Worm (Caenorhabditis elegans) whole organism, L4 larva: ENCODE data around the gene ZK418.2.

Source experiments
- D1046.2 ChIP-seq: fragments of 200-800 bp; sonication (Bioruptor generic); IDR thresholded peaks from 2 replicates; pipeline ENCODE4 v1.3.6; 2022; ENCODE audit warnings: missing genetic modification characterization, missing compliant biosample characterization
- F49E8.2 ChIP-seq: sonication (generic microtip); optimal IDR thresholded peaks from 2 replicates; lab custom pipeline; 2016; ENCODE audit warnings: missing compliant biosample characterization, mild to moderate bottlenecking, missing genetic modification characterization, borderline replicate concordance
- T20F7.1 ChIP-seq: fragments of 200-800 bp; sonication (Bioruptor generic); optimal IDR thresholded peaks from 2 replicates; lab custom pipeline; 2018; ENCODE audit warnings: mild to moderate bottlenecking, missing genetic modification characterization, missing compliant biosample characterization
- Y105C5A.15 ChIP-seq: fragments of 200-800 bp; sonication (Bioruptor generic); IDR thresholded peaks from 2 replicates; pipeline ENCODE4 v1.3.6; 2022; ENCODE audit warnings: missing genetic modification characterization, missing compliant biosample characterization
- ZK337.2 ChIP-seq: fragments of 200-800 bp; sonication (Bioruptor generic); IDR thresholded peaks from 2 replicates; pipeline ENCODE4 v1.3.6; 2022; ENCODE audit warnings: missing genetic modification reagents, missing genetic modification characterization, missing compliant biosample characterization
- aha-1 ChIP-seq: fragments of 150-350 bp; peaks from one replicate; lab custom pipeline; 2014; ENCODE audit warnings: missing biosample characterization, missing genetic modification characterization
- aly-2 ChIP-seq: sonication (generic microtip); optimal IDR thresholded peaks from 2 replicates; lab custom pipeline; 2018; ENCODE audit warnings: missing biosample characterization, missing genetic modification characterization
- ceh-28 ChIP-seq: fragments of 150-350 bp; optimal IDR thresholded peaks from 2 replicates; lab custom pipeline; 2014; ENCODE audit warnings: missing biosample characterization, missing genetic modification reagents, missing genetic modification characterization
- daf-16 ChIP-seq, 3 experiments: sonication (generic microtip); optimal IDR thresholded peaks; 2 replicates each; lab custom pipeline; 2016 to 2017; ENCODE audit warnings: missing genetic modification characterization in 3 of 3, missing genetic modification reagents in 3 of 3, mild to moderate bottlenecking in 2 of 3, missing compliant biosample characterization in 2 of 3, missing biosample characterization in 1 of 3, moderate library complexity in 1 of 3
- daf-19 ChIP-seq: fragments of 200-800 bp; sonication (Bioruptor generic); conservative IDR thresholded peaks from 2 replicates; pipeline ENCODE4 v1.3.6; 2022; ENCODE audit warnings: missing genetic modification characterization, missing compliant biosample characterization
- dmd-9 ChIP-seq: fragments of 200-800 bp; sonication (Bioruptor generic); IDR thresholded peaks from 2 replicates; pipeline ENCODE4 v1.3.6; 2022; ENCODE audit warnings: missing genetic modification reagents, missing genetic modification characterization, missing compliant biosample characterization
- dpl-1 ChIP-seq: fragments of 150-350 bp; optimal IDR thresholded peaks from 2 replicates; lab custom pipeline; 2014; ENCODE audit warnings: missing biosample characterization, missing genetic modification reagents, missing genetic modification characterization
- dve-1 ChIP-seq: sonication (generic microtip); optimal IDR thresholded peaks from 2 replicates; lab custom pipeline; 2017; ENCODE audit warnings: antibody characterized with exemption, mild to moderate bottlenecking, missing genetic modification characterization, missing compliant biosample characterization; ENCODE audit not compliant: insufficient read depth
- hif-1 ChIP-seq, 2 experiments: sonication (generic microtip); optimal IDR thresholded peaks; 2 replicates each; lab custom pipeline; 2016 to 2017; ENCODE audit warnings: missing compliant biosample characterization in 2 of 2, missing genetic modification characterization in 2 of 2, missing genetic modification reagents in 2 of 2, missing genotype in 2 of 2, mild to moderate bottlenecking in 1 of 2
- hlh-30 ChIP-seq: sonication (generic microtip); optimal IDR thresholded peaks from 2 replicates; lab custom pipeline; 2017; ENCODE audit warnings: antibody characterized with exemption, mild to moderate bottlenecking, missing genetic modification characterization, missing compliant biosample characterization; ENCODE audit not compliant: insufficient read depth
- lin-13 ChIP-seq: fragments of 150-350 bp; optimal IDR thresholded peaks from 2 replicates; lab custom pipeline; 2014; ENCODE audit warnings: missing biosample characterization, missing genetic modification reagents, missing genetic modification characterization
- lin-15B ChIP-seq: fragments of 150-350 bp; sonication (generic microtip); optimal IDR thresholded peaks from 3 replicates; lab custom pipeline; 2014; ENCODE audit warnings: missing biosample characterization, missing genetic modification characterization
- lin-38 ChIP-seq: fragments of 200-800 bp; sonication (Bioruptor generic); IDR thresholded peaks from 2 replicates; pipeline ENCODE4 v1.3.6; 2022; ENCODE audit warnings: missing genetic modification reagents, missing genetic modification characterization, missing compliant biosample characterization
- lsy-2 ChIP-seq, 2 experiments: fragments of 150-350 bp in 1 of 2; sonication (generic microtip) in 1 of 2; optimal IDR thresholded peaks; 2 replicates each; lab custom pipeline; 2014 to 2017; ENCODE audit warnings: missing biosample characterization in 2 of 2, missing genetic modification characterization in 2 of 2
- madf-9 ChIP-seq: fragments of 200-800 bp; sonication (Bioruptor generic); conservative IDR thresholded peaks from 2 replicates; pipeline ENCODE4 v1.3.6; 2022; ENCODE audit warnings: missing genetic modification reagents, missing genetic modification characterization, missing compliant biosample characterization
- mep-1 ChIP-seq: fragments of 150-350 bp; sonication (generic microtip); optimal IDR thresholded peaks from 3 replicates; lab custom pipeline; 2014; ENCODE audit warnings: missing biosample characterization, missing genetic modification characterization
- mes-2 ChIP-seq: sonication (generic microtip); optimal IDR thresholded peaks from 2 replicates; lab custom pipeline; 2016; ENCODE audit warnings: missing genotype, mild to moderate bottlenecking, missing genetic modification characterization, missing compliant biosample characterization; ENCODE audit not compliant: poor library complexity, severe bottlenecking
- mxl-3 ChIP-seq: fragments of 200-800 bp; sonication (Bioruptor generic); optimal IDR thresholded peaks from 2 replicates; lab custom pipeline; 2018; ENCODE audit warnings: mild to moderate bottlenecking, missing genetic modification characterization, missing compliant biosample characterization
- nhr-42 ChIP-seq: fragments of 200-800 bp; sonication (Bioruptor generic); IDR thresholded peaks from 2 replicates; pipeline ENCODE4 v1.3.6; 2022; ENCODE audit warnings: missing genetic modification characterization, missing compliant biosample characterization
- pha-4 ChIP-seq, 2 experiments: fragments of 150-350 bp in 1 of 2; fragments of 200-800 bp in 1 of 2; sonication (Bioruptor generic) in 1 of 2; IDR thresholded peaks in 1 of 2; optimal IDR thresholded peaks in 1 of 2; 2 replicates each; pipeline versions ENCODE4 v1.3.6 to Lab custom; 2014 to 2022; ENCODE audit warnings: missing genetic modification characterization in 2 of 2, missing genetic modification reagents in 2 of 2, missing biosample characterization in 1 of 2, missing compliant biosample characterization in 1 of 2
- pqm-1 ChIP-seq: sonication (generic microtip); optimal IDR thresholded peaks from 2 replicates; lab custom pipeline; 2017; ENCODE audit warnings: missing biosample characterization, missing genetic modification characterization
- rbr-2 ChIP-seq: sonication (generic microtip); optimal IDR thresholded peaks from 2 replicates; lab custom pipeline; 2016; ENCODE audit warnings: missing genotype, missing genetic modification characterization, missing compliant biosample characterization
- snpc-4 ChIP-seq: fragments of 150-350 bp; optimal IDR thresholded peaks from 2 replicates; lab custom pipeline; 2014; ENCODE audit warnings: missing biosample characterization, missing genetic modification characterization
- zfp-2 ChIP-seq: sonication (generic microtip); optimal IDR thresholded peaks from 2 replicates; lab custom pipeline; 2016; ENCODE audit warnings: mild to moderate bottlenecking, missing genetic modification characterization, missing compliant biosample characterization

The ZK418.2 gene

ce11 chrIII:7063061-7063460, 28.1 kb upstream of the ZK418.2 start:
- TF ChIP-seq aha-1 (tag; lab: Kevin White, UChicago) (peak; percentile 93), dmd-9 (GFP tag; lab: Robert Waterston, UW) (no peak), hif-1 (tag; optimal IDR thresholded peaks at IDR 0.05; lab: Kevin White, UChicago) (no peak), pha-4 (GFP tag; IDR thresholded peaks at IDR 0.05; lab: Robert Waterston, UW) (no peak), pha-4 (tag; optimal IDR thresholded peaks at IDR 0.05; lab: Kevin White, UChicago) (no peak)

ce11 chrIII:7064185-7064584, 27.0 kb upstream of the ZK418.2 start, which contains the start of gene R01H2.4:
TSS of gene R01H2.4 (minus strand) at chrIII:7064285.
- no peak for TF ChIP-seq rbr-2
- no peak for TF ChIP-seq zfp-2 (tag; lab: Kevin White, UChicago)
- TF ChIP-seq mxl-3 (GFP tag; lab: Kevin White, UChicago), result no peak
- no peak for TF ChIP-seq D1046.2 (GFP tag; lab: Robert Waterston, UW)

ce11 chrIII:7067385-7067896, 23.7 kb upstream of the ZK418.2 start, which contains the start of gene ger-1:
TSS of gene ger-1 (minus strand) at chrIII:7067477.
- TF ChIP-seq daf-19 (GFP tag; lab: Robert Waterston, UW), result no peak
- peak; percentile 56 for TF ChIP-seq mes-2 (tag; lab: Kevin White, UChicago)
- peak; percentile 39 for TF ChIP-seq aha-1 (tag; lab: Kevin White, UChicago)

- TF ChIP-seq daf-16 (GFP tag; optimal IDR thresholded peaks at IDR 0.05; lab: Kevin White, UChicago) (no peak), daf-16 (tag; optimal IDR thresholded peaks at IDR 0.05; lab: Kevin White, UChicago) (peak; percentile 48), dpl-1 (GFP tag; lab: Kevin White, UChicago) (peak; percentile 91), hif-1 (tag; optimal IDR thresholded peaks at IDR 0.05; lab: Kevin White, UChicago) (no peak), lsy-2 (tag; optimal IDR thresholded peaks at IDR 0.05; lab: Kevin White, UChicago) (peak in 1 of 2 experiments; percentile 63), mes-2 (tag; lab: Kevin White, UChicago) (peak; percentile 62), mep-1 (tag; lab: Kevin White, UChicago) (peak; percentile 5), hlh-30 (tag; lab: Kevin White, UChicago) (peak; percentile 16), lin-13 (GFP tag; lab: Kevin White, UChicago) (no peak), ceh-28 (tag; lab: Kevin White, UChicago) (no peak), T20F7.1 (GFP tag; lab: Kevin White, UChicago) (peak; percentile 20), pqm-1 (tag; lab: Kevin White, UChicago) (no peak), Y105C5A.15 (GFP tag; lab: Robert Waterston, UW) (no peak), lin-38 (GFP tag; lab: Robert Waterston, UW) (peak; percentile 53)
These were observed 22.5 kb upstream of the ZK418.2 start, which contains the start of the genes ubc-18 and R01H2.8 for ce11 chrIII:7068520-7069113. TSS of gene ubc-18 (minus strand) at chrIII:7068570. TSS of gene R01H2.8 (plus strand) at chrIII:7069063.

ce11 chrIII:7069981-7070380, 21.2 kb upstream of the ZK418.2 start, which contains the start of gene tmem-17:
TSS of gene tmem-17 (plus strand) at chrIII:7070281.
- no peak for TF ChIP-seq F49E8.2 (tag; lab: Kevin White, UChicago)
- TF ChIP-seq aly-2, result no peak
- TF ChIP-seq D1046.2 (GFP tag; lab: Robert Waterston, UW), result no peak
- TF ChIP-seq lin-15B (tag; lab: Kevin White, UChicago), result no peak
- no peak for TF ChIP-seq nhr-42 (GFP tag; lab: Robert Waterston, UW)
- no peak for TF ChIP-seq hlh-30 (tag; lab: Kevin White, UChicago)
- no peak for TF ChIP-seq lsy-2 (tag; optimal IDR thresholded peaks at IDR 0.05; lab: Kevin White, UChicago)
- TF ChIP-seq madf-9, result no peak
- TF ChIP-seq snpc-4, result no peak
- no peak for TF ChIP-seq dve-1 (tag; lab: Kevin White, UChicago)
- no peak for TF ChIP-seq daf-16 (GFP tag; optimal IDR thresholded peaks at IDR 0.05; lab: Kevin White, UChicago)
- TF ChIP-seq daf-16 (tag; optimal IDR thresholded peaks at IDR 0.05; lab: Kevin White, UChicago), result no peak
- no peak for TF ChIP-seq ZK337.2
- TF ChIP-seq, all 104 proteins: peak for 0
